Worm (Caenorhabditis elegans): ENCODE results near the gene R04A9.7.

DNA sequence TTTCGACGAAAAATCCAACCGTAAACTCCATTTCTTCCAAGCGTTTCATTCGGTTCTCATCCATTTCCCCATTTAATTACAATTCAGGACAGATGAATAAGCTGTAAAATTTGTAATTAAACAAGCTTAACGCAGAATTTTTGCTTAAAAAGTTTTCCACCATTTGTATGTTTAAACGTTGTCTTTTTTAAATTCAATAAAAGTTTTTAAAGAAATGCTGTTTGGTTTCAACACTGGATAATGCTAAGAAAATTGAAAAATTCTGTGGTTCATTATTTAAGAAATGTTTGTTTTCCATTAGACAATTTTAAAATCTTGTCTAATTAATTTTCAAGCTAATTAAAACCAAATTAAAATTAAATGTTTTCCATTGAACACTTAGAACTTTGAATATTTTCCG is 14.2 kb downstream of the R04A9.7 start, which contains the start of gene R04A9.3:
- TF ChIP-seq mes-4 (tag; optimal IDR thresholded peaks at IDR 0.05): no peak
- no peak for TF ChIP-seq unc-62 (GFP tag; optimal IDR thresholded peaks at IDR 0.05)
- TF ChIP-seq ceh-91 (GFP tag; IDR thresholded peaks at IDR 0.05): no peak
